Worm (Caenorhabditis elegans): ENCODE measurements around the gene srh-213.

The srh-213 gene

ce11 chrV:3634293-3635016, 39.6 kb upstream of the srh-213 start (continued):
- TF ChIP-seq F23B12.7 (tag; optimal IDR thresholded peaks at IDR 0.05; ENCODE audit: insufficient read depth) (no peak), Y95B8A.8 (GFP tag; IDR thresholded peaks at IDR 0.05) (no peak), ztf-26 (tag; optimal IDR thresholded peaks at IDR 0.05) (no peak), gei-17 (GFP tag; optimal IDR thresholded peaks at IDR 0.05) (no peak), F49E8.2 (tag; optimal IDR thresholded peaks at IDR 0.05; ENCODE audit: insufficient read depth) (no peak), sptf-2 (GFP tag; optimal IDR thresholded peaks at IDR 0.05) (no peak), somi-1 (GFP tag; optimal IDR thresholded peaks at IDR 0.05) (no peak), B0035.1 (tag; optimal IDR thresholded peaks at IDR 0.05) (no peak), ztf-28 (GFP tag; IDR thresholded peaks at IDR 0.05) (no peak), xnd-1 (tag; optimal IDR thresholded peaks at IDR 0.05) (no peak), ceh-91 (GFP tag; IDR thresholded peaks at IDR 0.05) (no peak), hmg-20 (GFP tag; IDR thresholded peaks at IDR 0.05) (no peak), lsy-27 (tag; optimal IDR thresholded peaks at IDR 0.05; ENCODE audit: borderline replicate concordance, insufficient read depth) (no peak), ceh-79 (tag; optimal IDR thresholded peaks at IDR 0.05) (no peak), aptf-2 (GFP tag; conservative IDR thresholded peaks at IDR 0.05) (no peak), hmg-1.2 (GFP tag; IDR thresholded peaks at IDR 0.05) (no peak), B0019.2 (GFP tag; conservative IDR thresholded peaks at IDR 0.05) (no peak), let-607 (tag; optimal IDR thresholded peaks at IDR 0.05) (peak in 1 of 2 experiments; percentile 36), F37B4.10 (GFP tag; IDR thresholded peaks at IDR 0.05) (no peak), rcor-1 (GFP tag; IDR thresholded peaks at IDR 0.05) (no peak), ceh-58 (GFP tag; IDR thresholded peaks at IDR 0.05) (no peak), efl-1 (GFP tag; optimal IDR thresholded peaks at IDR 0.05) (no peak), F39B2.1 (GFP tag; IDR thresholded peaks at IDR 0.05) (0 out of 2 replicates have a peak, but pooled peaks have one; percentile 62), nfyb-1 (GFP tag; IDR thresholded peaks at IDR 0.05) (peak; percentile 84), mxl-1 (tag; optimal IDR thresholded peaks at IDR 0.05) (no peak), attf-5 (GFP tag; optimal IDR thresholded peaks at IDR 0.05) (peak; percentile 48), unc-130 (GFP tag; optimal IDR thresholded peaks at IDR 0.05) (no peak), ama-1 (optimal IDR thresholded peaks at IDR 0.05) (no peak), ama-1 (GFP tag; optimal IDR thresholded peaks at IDR 0.05) (no peak), sdz-38 (tag; optimal IDR thresholded peaks at IDR 0.05) (no peak), dpl-1 (GFP tag; optimal IDR thresholded peaks at IDR 0.05) (no peak), mes-4 (tag; optimal IDR thresholded peaks at IDR 0.05) (no peak), ztf-3 (GFP tag; optimal IDR thresholded peaks at IDR 0.05) (no peak), attf-6 (GFP tag; IDR thresholded peaks at IDR 0.05) (no peak), Y79H2A.3 (GFP tag; conservative IDR thresholded peaks at IDR 0.05) (no peak), lin-40 (tag; optimal IDR thresholded peaks at IDR 0.05) (no peak), madf-3 (GFP tag; IDR thresholded peaks at IDR 0.05) (no peak), snpc-3.4 (tag; optimal IDR thresholded peaks at IDR 0.05) (no peak), ztf-22 (GFP tag; optimal IDR thresholded peaks at IDR 0.05) (no peak), madf-10 (tag; optimal IDR thresholded peaks at IDR 0.05) (peak; percentile 91), ztf-6 (GFP tag; IDR thresholded peaks at IDR 0.05) (no peak), lin-35 (GFP tag; optimal IDR thresholded peaks at IDR 0.05) (no peak), F33H1.4 (GFP tag; IDR thresholded peaks at IDR 0.05) (no peak), ekl-4 (GFP tag; IDR thresholded peaks at IDR 0.05) (0 out of 2 replicates have a peak, but pooled peaks have one; percentile 40), cebp-2 (GFP tag; IDR thresholded peaks at IDR 0.05) (0 out of 2 replicates have a peak, but pooled peaks have one; percentile 56), atf-7 (tag; optimal IDR thresholded peaks at IDR 0.05) (peak; percentile 91), ceh-27 (GFP tag; optimal IDR thresholded peaks at IDR 0.05) (no peak), ceh-100 (GFP tag; IDR thresholded peaks at IDR 0.05) (no peak)
